Worm (Caenorhabditis elegans): ENCODE results near the gene pqn-15.

DNA sequence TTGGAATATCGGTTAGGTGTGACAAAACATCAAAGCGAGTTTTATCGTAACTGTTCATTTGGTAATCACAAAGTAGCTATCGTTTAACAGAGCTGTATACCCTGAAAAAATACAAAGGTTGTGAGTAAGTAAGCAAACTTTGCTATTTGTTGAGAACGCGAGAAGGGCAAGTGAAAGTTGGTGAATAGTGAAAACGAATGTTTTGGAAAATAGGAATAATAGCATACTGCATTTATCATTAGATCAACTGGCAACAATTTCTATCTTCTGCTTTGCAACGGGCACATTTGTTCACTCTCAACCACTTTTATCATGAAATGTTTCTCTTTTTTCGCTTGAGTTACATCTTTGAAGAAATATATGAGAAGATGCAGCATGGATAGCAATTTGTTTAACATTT lies 22.1 kb upstream of the pqn-15 start, which contains the start of gene C24A8.5:
- TF ChIP-seq flt-1 (GFP tag; IDR thresholded peaks at IDR 0.05) (no peak), tab-1 (GFP tag; IDR thresholded peaks at IDR 0.05) (no peak), ref-1 (GFP tag; conservative IDR thresholded peaks at IDR 0.05) (no peak), T22C8.4 (GFP tag; IDR thresholded peaks at IDR 0.05) (no peak), cog-1 (tag; optimal IDR thresholded peaks at IDR 0.05) (no peak)

Measured in whole organism, midembryonic.